Worm (Caenorhabditis elegans): ENCODE measurements around the gene T10D4.14.

ce11 chrII:3112313-3112712, 39.2 kb downstream of the T10D4.14 start, which contains the start of gene Y25C1A.2:
- TF ChIP-seq W03F9.2 (tag; optimal IDR thresholded peaks at IDR 0.05) (no peak), dao-5 (tag; optimal IDR thresholded peaks at IDR 0.05) (no peak), him-1 (tag; optimal IDR thresholded peaks at IDR 0.05) (no peak)
